Fruit fly (Drosophila melanogaster) whole organism, embryonic: ENCODE data around the gene CG42307.

Experiments used
- Bteb2 ChIP-seq: fragments of 200-800 bp; sonication (Bioruptor generic); optimal IDR thresholded peaks from 2 replicates; lab custom pipeline; 2016; ENCODE audit warnings: missing biosample characterization, missing genetic modification characterization
- CG11456 ChIP-seq: fragments of 200-800 bp; sonication (Bioruptor generic); IDR thresholded peaks from 3 replicates; pipeline ENCODE4 v1.3.6; 2022; ENCODE audit warnings: missing biosample characterization, missing genetic modification characterization
- CG32772 ChIP-seq: fragments of 200-800 bp; sonication (Bioruptor generic); IDR thresholded peaks from 2 replicates; pipeline ENCODE4 v1.3.6; 2022; ENCODE audit warnings: missing biosample characterization, missing genetic modification characterization
- CG7745 ChIP-seq: fragments of 200-800 bp; sonication (Bioruptor generic); optimal IDR thresholded peaks from 2 replicates; lab custom pipeline; 2018; ENCODE audit warnings: missing biosample characterization, mild to moderate bottlenecking, missing genetic modification characterization, moderate library complexity
- Dll ChIP-seq: fragments of 200-800 bp; sonication (Bioruptor generic); IDR thresholded peaks from 4 replicates; pipeline ENCODE4 v1.3.6; 2022; ENCODE audit warnings: missing biosample characterization, missing genetic modification characterization; ENCODE audit not compliant: partially characterized antibody
- Jarid2 ChIP-seq: fragments of 200-800 bp; sonication (Bioruptor generic); optimal IDR thresholded peaks from 3 replicates; lab custom pipeline; 2017; ENCODE audit warnings: mild to moderate bottlenecking, missing biosample characterization, missing genetic modification reagents, missing genetic modification characterization
- Six4 ChIP-seq: fragments of 200-800 bp; sonication (Bioruptor generic); optimal IDR thresholded peaks from 2 replicates; lab custom pipeline; 2016; ENCODE audit warnings: missing biosample characterization, missing genetic modification characterization
- pan ChIP-seq, 4 experiments: fragments of >200 bp in 3 of 4; fragments of 200-800 bp in 1 of 4; sonication (Bioruptor generic) in 1 of 4; optimal IDR thresholded peaks in 3 of 4; IDR thresholded peaks in 1 of 4; 2 replicates each; pipeline versions ENCODE4 v1.3.6 to Lab custom; 2017 to 2022; ENCODE audit warnings: missing biosample characterization in 2 of 4, missing genetic modification characterization in 2 of 4, mixed read lengths in 1 of 4
- zf30C ChIP-seq: fragments of 200-800 bp; sonication (Bioruptor generic); optimal IDR thresholded peaks from 3 replicates; lab custom pipeline; 2018; ENCODE audit warnings: missing biosample characterization, mild to moderate bottlenecking, missing genetic modification characterization

DNA sequence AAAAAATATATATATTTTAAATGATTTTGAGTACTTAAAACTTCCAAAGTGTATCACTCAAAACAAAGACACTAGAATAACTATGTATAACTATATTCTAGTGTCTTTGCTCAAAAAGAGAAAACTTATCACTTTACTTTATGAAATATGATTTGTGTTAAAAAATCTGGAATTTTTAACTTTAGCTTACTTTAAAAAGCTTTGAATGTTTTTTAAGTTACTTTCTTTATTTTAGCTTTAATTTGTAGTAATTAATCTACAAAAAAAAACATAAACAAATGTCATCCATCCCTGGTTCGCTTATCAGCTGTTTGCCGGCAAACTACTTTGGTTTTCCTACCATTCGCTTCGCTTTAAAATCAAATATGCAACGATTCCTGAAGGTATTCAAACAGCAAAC lies 9.2 kb upstream of the CG42307 start, which contains the start of gene CG8607:
- TF ChIP-seq Six4 (GFP tag; lab: Kevin White, UChicago): no peak
- no peak for TF ChIP-seq Bteb2 (GFP tag; lab: Kevin White, UChicago)
- no peak for TF ChIP-seq CG32772
- TF ChIP-seq Dll (GFP tag; lab: Robert Waterston, UW): no peak
- TF ChIP-seq CG7745 (tag; lab: Kevin White, UChicago): no peak
- no peak for TF ChIP-seq CG11456
- no peak for TF ChIP-seq pan (optimal IDR thresholded peaks at IDR 0.05; lab: Kevin White, UChicago)
- no peak for TF ChIP-seq pan (GFP tag; optimal IDR thresholded peaks at IDR 0.05 in 1 of 2, IDR thresholded peaks at IDR 0.05 in 1 of 2)
- no peak for TF ChIP-seq zf30C (GFP tag; lab: Kevin White, UChicago)
- no peak for TF ChIP-seq Jarid2 (GFP tag; lab: Kevin White, UChicago)
